Worm (Caenorhabditis elegans) whole organism, L4 larva: ENCODE results near the gene F37B12.3.

Experiments used
- egl-43 ChIP-seq: fragments of 200-800 bp; sonication (Bioruptor generic); IDR thresholded peaks from 2 replicates; pipeline ENCODE4 v1.3.6; 2022; ENCODE audit warnings: missing genetic modification reagents, missing genetic modification characterization, missing compliant biosample characterization
- jun-1 ChIP-seq: fragments of 150-350 bp; optimal IDR thresholded peaks from 2 replicates; lab custom pipeline; 2014; ENCODE audit warnings: missing biosample characterization, missing genetic modification reagents, missing genetic modification characterization
- lin-38 ChIP-seq: fragments of 200-800 bp; sonication (Bioruptor generic); IDR thresholded peaks from 2 replicates; pipeline ENCODE4 v1.3.6; 2022; ENCODE audit warnings: missing genetic modification reagents, missing genetic modification characterization, missing compliant biosample characterization
- pha-4 ChIP-seq, 2 experiments: fragments of 150-350 bp in 1 of 2; fragments of 200-800 bp in 1 of 2; sonication (Bioruptor generic) in 1 of 2; IDR thresholded peaks in 1 of 2; optimal IDR thresholded peaks in 1 of 2; 2 replicates each; pipeline versions ENCODE4 v1.3.6 to Lab custom; 2014 to 2022; ENCODE audit warnings: missing genetic modification characterization in 2 of 2, missing genetic modification reagents in 2 of 2, missing biosample characterization in 1 of 2, missing compliant biosample characterization in 1 of 2
- tra-1 ChIP-seq: fragments of 200-800 bp; sonication (Bioruptor generic); IDR thresholded peaks from 2 replicates; pipeline ENCODE4 v1.3.6; 2022; ENCODE audit warnings: missing genetic modification reagents, missing genetic modification characterization, missing compliant biosample characterization
- unc-62 ChIP-seq, 3 experiments: fragments of 150-350 bp in 1 of 3; sonication (generic microtip); optimal IDR thresholded peaks in 2 of 3; peaks in 1 of 3; 1 replicate in 1 of 3; 2 replicates in 2 of 3; lab custom pipeline; 2014 to 2017; ENCODE audit warnings: missing biosample characterization in 3 of 3, missing genetic modification characterization in 3 of 3, missing genetic modification reagents in 3 of 3, missing genotype in 1 of 3
- ztf-11 ChIP-seq: fragments of 150-350 bp; optimal IDR thresholded peaks from 2 replicates; lab custom pipeline; 2014; ENCODE audit warnings: missing biosample characterization, missing genetic modification characterization

DNA sequence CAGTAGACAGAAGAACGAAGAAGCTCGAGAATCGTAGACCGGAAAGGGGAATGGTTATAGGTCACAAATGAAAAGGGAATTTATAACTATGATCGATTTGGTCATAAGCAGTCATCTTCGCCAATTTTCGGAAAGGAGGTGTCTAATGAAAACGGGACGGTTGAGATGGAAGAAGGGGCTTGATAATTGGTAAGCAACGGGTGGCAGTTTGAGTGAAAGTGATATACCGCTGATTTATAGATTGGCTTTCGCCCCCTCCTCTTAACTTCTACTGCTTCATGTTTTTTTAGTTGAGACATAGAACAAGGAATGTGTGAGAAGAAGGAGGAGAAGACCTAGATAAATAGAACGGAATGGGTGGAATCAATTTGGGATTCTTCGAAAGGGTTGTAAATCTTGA, 31.6 kb upstream of the F37B12.3 start:
- TF ChIP-seq tra-1 (GFP tag; lab: Robert Waterston, UW) (no peak), unc-62 (GFP tag; optimal IDR thresholded peaks at IDR 0.05 in 1 of 2; lab: Kevin White, UChicago) (peak in 1 of 2 experiments; percentile 52), unc-62 (tag; optimal IDR thresholded peaks at IDR 0.05; lab: Kevin White, UChicago) (no peak), lin-38 (no peak), jun-1 (tag; lab: Kevin White, UChicago) (no peak), ztf-11 (tag; lab: Kevin White, UChicago) (no peak), pha-4 (GFP tag; IDR thresholded peaks at IDR 0.05; lab: Robert Waterston, UW) (no peak), pha-4 (tag; optimal IDR thresholded peaks at IDR 0.05; lab: Kevin White, UChicago) (no peak), egl-43 (GFP tag; lab: Robert Waterston, UW) (no peak)
